Worm (Caenorhabditis elegans): ENCODE measurements around the gene daf-10.

DNA sequence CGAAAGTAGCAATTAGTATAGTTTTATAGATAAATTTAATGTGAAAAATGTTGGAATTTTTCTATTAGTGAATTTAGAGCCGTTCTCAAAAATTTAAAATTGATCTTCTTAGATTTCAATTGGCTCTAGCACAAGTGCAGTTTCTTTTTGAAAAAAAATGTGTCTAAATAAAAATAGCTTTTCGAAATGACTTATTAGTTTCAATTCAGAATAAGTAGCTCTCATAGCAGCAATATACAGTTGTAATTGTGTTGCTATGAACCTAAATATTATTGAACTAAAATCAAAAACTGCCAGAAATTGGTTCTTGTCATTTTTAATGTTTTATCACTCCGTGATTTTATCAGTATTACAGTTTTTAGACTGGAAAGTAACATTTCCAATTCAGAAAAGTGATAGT is 28.3 kb downstream of the daf-10 start:
- no peak for TF ChIP-seq ref-1 (GFP tag; conservative IDR thresholded peaks at IDR 0.05)
- no peak for TF ChIP-seq flt-1 (GFP tag; IDR thresholded peaks at IDR 0.05)
- no peak for TF ChIP-seq med-1 (GFP tag; optimal IDR thresholded peaks at IDR 0.05; ENCODE audit: insufficient read depth)
